Worm (Caenorhabditis elegans): ENCODE results near the gene lec-2.

Gene lec-2

ce11 chrII:10045670-10046069 lies 29.7 kb upstream of the lec-2 start:
- TF ChIP-seq skn-1 (tag; optimal IDR thresholded peaks at IDR 0.05) (no peak), peb-1 (tag; optimal IDR thresholded peaks at IDR 0.05) (no peak), zag-1 (tag; optimal IDR thresholded peaks at IDR 0.05) (no peak), alr-1 (tag; optimal IDR thresholded peaks at IDR 0.05) (no peak), unc-62 (GFP tag; optimal IDR thresholded peaks at IDR 0.05) (no peak), lin-39 (tag; optimal IDR thresholded peaks at IDR 0.05) (no peak), nhr-21 (tag; optimal IDR thresholded peaks at IDR 0.05) (no peak), sma-9 (GFP tag; optimal IDR thresholded peaks at IDR 0.05) (no peak), sma-9 (tag; optimal IDR thresholded peaks at IDR 0.05) (no peak), ama-1 (optimal IDR thresholded peaks at IDR 0.05) (no peak), lin-11 (tag; optimal IDR thresholded peaks at IDR 0.05) (no peak), mdl-1 (tag; optimal IDR thresholded peaks at IDR 0.05) (no peak), fos-1 (tag; optimal IDR thresholded peaks at IDR 0.05) (no peak), elt-3 (tag; optimal IDR thresholded peaks at IDR 0.05) (no peak)

- peak; percentile 31 for TF ChIP-seq crh-2 (tag; optimal IDR thresholded peaks at IDR 0.05)
- no peak for TF ChIP-seq nhr-25 (tag; optimal IDR thresholded peaks at IDR 0.05)
- TF ChIP-seq C34F6.9 (tag; optimal IDR thresholded peaks at IDR 0.05), result peak; percentile 68
- TF ChIP-seq nhr-23 (tag; optimal IDR thresholded peaks at IDR 0.05), result no peak
- TF ChIP-seq nhr-129 (tag; optimal IDR thresholded peaks at IDR 0.05), result peak; percentile 71
- no peak for TF ChIP-seq peb-1 (tag; optimal IDR thresholded peaks at IDR 0.05)
- peak in 1 of 2 experiments; percentile 62 for TF ChIP-seq lsy-2 (tag; optimal IDR thresholded peaks at IDR 0.05)
- no peak for TF ChIP-seq sem-4 (tag; optimal IDR thresholded peaks at IDR 0.05)
- TF ChIP-seq lin-13 (GFP tag; optimal IDR thresholded peaks at IDR 0.05), result peak; percentile 35
- peak; percentile 71 for TF ChIP-seq unc-55 (GFP tag; optimal IDR thresholded peaks at IDR 0.05)
Measured at ce11 chrII:10044961-10045360, 29.0 kb upstream of the lec-2 start, which contains the start of the genes F52H3.11 and bath-38. F52H3.11 (minus strand) TSS chrII:10045163. bath-38 (minus strand) TSS chrII:10045270.

ce11 chrII:10040834-10041233 lies 24.9 kb upstream of the lec-2 start, which contains the start of gene ogr-2:
ogr-2 (plus strand) TSS chrII:10041134.
- TF ChIP-seq nhr-11 (tag; optimal IDR thresholded peaks at IDR 0.05) (no peak), mbf-1 (tag; optimal IDR thresholded peaks at IDR 0.05) (no peak), nhr-12 (tag; optimal IDR thresholded peaks at IDR 0.05) (no peak), peb-1 (tag; optimal IDR thresholded peaks at IDR 0.05) (no peak), gmeb-1 (tag; optimal IDR thresholded peaks at IDR 0.05) (no peak), ceh-16 (tag; optimal IDR thresholded peaks at IDR 0.05) (no peak), crh-2 (tag; optimal IDR thresholded peaks at IDR 0.05) (no peak), Y55F3AM.14 (GFP tag; optimal IDR thresholded peaks at IDR 0.05) (no peak), unc-55 (GFP tag; optimal IDR thresholded peaks at IDR 0.05) (no peak), lin-13 (GFP tag; optimal IDR thresholded peaks at IDR 0.05) (no peak), sma-9 (GFP tag; optimal IDR thresholded peaks at IDR 0.05) (no peak), sma-9 (tag; optimal IDR thresholded peaks at IDR 0.05) (no peak), ZK546.5 (tag; optimal IDR thresholded peaks at IDR 0.05) (no peak), unc-62 (GFP tag; optimal IDR thresholded peaks at IDR 0.05) (no peak), lin-39 (tag; optimal IDR thresholded peaks at IDR 0.05) (no peak), ztf-4 (tag; optimal IDR thresholded peaks at IDR 0.05) (no peak), unc-39 (tag; optimal IDR thresholded peaks at IDR 0.05) (no peak), lin-11 (tag; optimal IDR thresholded peaks at IDR 0.05) (no peak), lsy-2 (tag; optimal IDR thresholded peaks at IDR 0.05) (no peak), mab-5 (tag; optimal IDR thresholded peaks at IDR 0.05) (no peak)

- TF ChIP-seq mbf-1 (tag; optimal IDR thresholded peaks at IDR 0.05), result no peak
- TF ChIP-seq sma-9 (GFP tag; optimal IDR thresholded peaks at IDR 0.05), result no peak
- no peak for TF ChIP-seq sma-9 (tag; optimal IDR thresholded peaks at IDR 0.05)
- no peak for TF ChIP-seq mab-5 (tag; optimal IDR thresholded peaks at IDR 0.05)
- no peak for TF ChIP-seq alr-1 (tag; optimal IDR thresholded peaks at IDR 0.05)
- TF ChIP-seq blmp-1 (tag; optimal IDR thresholded peaks at IDR 0.05; ENCODE audit: insufficient read depth), result no peak
Measured at ce11 chrII:10039799-10040198, 23.8 kb upstream of the lec-2 start, which contains the start of gene let-268. let-268 (minus strand) TSS chrII:10039980.

ce11 chrII:10035425-10035824 lies 19.4 kb upstream of the lec-2 start:
- TF ChIP-seq unc-62 (GFP tag; optimal IDR thresholded peaks at IDR 0.05), result no peak

All from whole organism, L2 larva.